Worm (Caenorhabditis elegans): ENCODE results near the gene M7.8.

Gene M7.8

ce11 chrIV:11062984-11063613 lies 31.8 kb downstream of the M7.8 start:
- TF ChIP-seq hlh-15 (tag; optimal IDR thresholded peaks at IDR 0.05) (no peak), odd-2 (tag; optimal IDR thresholded peaks at IDR 0.05) (no peak), ceh-48 (tag; optimal IDR thresholded peaks at IDR 0.05) (no peak), sdc-2 (tag; optimal IDR thresholded peaks at IDR 0.05) (no peak)

ce11 chrIV:11053652-11054317 lies 41.1 kb downstream of the M7.8 start, which contains the start of the genes F36H1.12 and lin-3:
F36H1.12 (minus strand) TSS chrIV:11053702.
lin-3 (plus strand) TSS chrIV:11054308.
- TF ChIP-seq che-1 (tag; optimal IDR thresholded peaks at IDR 0.05), result no peak

ce11 chrIV:11051963-11052362 lies 42.9 kb downstream of the M7.8 start:
- TF ChIP-seq T23F11.4 (GFP tag; optimal IDR thresholded peaks at IDR 0.05) (no peak), pat-9 (tag; optimal IDR thresholded peaks at IDR 0.05) (no peak), Y22D7AL.16 (tag; optimal IDR thresholded peaks at IDR 0.05) (no peak), ceh-34 (tag; optimal IDR thresholded peaks at IDR 0.05) (no peak)

ce11 chrIV:11049806-11050205 lies 45.1 kb downstream of the M7.8 start, which contains the start of gene F36H1.3:
F36H1.3 (plus strand) TSS chrIV:11050128.
- TF ChIP-seq unc-86 (tag; optimal IDR thresholded peaks at IDR 0.05), result no peak
- no peak for TF ChIP-seq ceh-14 (tag; optimal IDR thresholded peaks at IDR 0.05)
- TF ChIP-seq C08G9.2 (tag; optimal IDR thresholded peaks at IDR 0.05), result no peak
- no peak for TF ChIP-seq odd-2 (tag; optimal IDR thresholded peaks at IDR 0.05)
- TF ChIP-seq pros-1 (tag; optimal IDR thresholded peaks at IDR 0.05), result no peak
- TF ChIP-seq ceh-9 (tag; optimal IDR thresholded peaks at IDR 0.05), result no peak
- no peak for TF ChIP-seq dve-1 (tag; optimal IDR thresholded peaks at IDR 0.05)
- no peak for TF ChIP-seq ama-1 (optimal IDR thresholded peaks at IDR 0.05)
- no peak for TF ChIP-seq hlh-6 (tag; optimal IDR thresholded peaks at IDR 0.05)
- TF ChIP-seq pha-4 (tag; optimal IDR thresholded peaks at IDR 0.05), result no peak
- TF ChIP-seq ceh-22 (tag; optimal IDR thresholded peaks at IDR 0.05), result no peak
- no peak for TF ChIP-seq hlh-8 (tag; optimal IDR thresholded peaks at IDR 0.05)
- no peak for TF ChIP-seq pha-2 (tag; optimal IDR thresholded peaks at IDR 0.05)
- no peak for TF ChIP-seq fkh-10 (GFP tag; optimal IDR thresholded peaks at IDR 0.05)
- no peak for TF ChIP-seq nhr-11 (tag; optimal IDR thresholded peaks at IDR 0.05)
- TF ChIP-seq hlh-15 (tag; optimal IDR thresholded peaks at IDR 0.05), result no peak

ce11 chrIV:11048871-11049270 lies 46.0 kb downstream of the M7.8 start, which contains the start of gene F36H1.11:
F36H1.11 (plus strand) TSS chrIV:11049171.
- TF ChIP-seq pha-2 (tag; optimal IDR thresholded peaks at IDR 0.05) (no peak), ets-4 (tag; optimal IDR thresholded peaks at IDR 0.05) (no peak), hlh-30 (tag; optimal IDR thresholded peaks at IDR 0.05; ENCODE audit: insufficient read depth) (no peak), ceh-34 (tag; optimal IDR thresholded peaks at IDR 0.05) (no peak), ahr-1 (tag; optimal IDR thresholded peaks at IDR 0.05) (no peak), ceh-9 (tag; optimal IDR thresholded peaks at IDR 0.05) (no peak), dve-1 (tag; optimal IDR thresholded peaks at IDR 0.05) (no peak), che-1 (tag; optimal IDR thresholded peaks at IDR 0.05) (no peak), unc-42 (tag; optimal IDR thresholded peaks at IDR 0.05) (peak; percentile 44)

ce11 chrIV:11044377-11044776 lies 50.5 kb downstream of the M7.8 start:
- no peak for TF ChIP-seq ceh-18 (tag; optimal IDR thresholded peaks at IDR 0.05)
- TF ChIP-seq C08G9.2 (tag; optimal IDR thresholded peaks at IDR 0.05), result no peak
- TF ChIP-seq pha-2 (tag; optimal IDR thresholded peaks at IDR 0.05), result no peak
- no peak for TF ChIP-seq tbx-7 (tag; optimal IDR thresholded peaks at IDR 0.05)
- TF ChIP-seq sdc-2 (tag; optimal IDR thresholded peaks at IDR 0.05), result no peak
- no peak for TF ChIP-seq ceh-14 (tag; optimal IDR thresholded peaks at IDR 0.05)
- no peak for TF ChIP-seq ama-1 (optimal IDR thresholded peaks at IDR 0.05)
- TF ChIP-seq syd-9 (tag; optimal IDR thresholded peaks at IDR 0.05), result no peak
- no peak for TF ChIP-seq ceh-9 (tag; optimal IDR thresholded peaks at IDR 0.05)
- no peak for TF ChIP-seq unc-3 (GFP tag; conservative IDR thresholded peaks at IDR 0.05)
- TF ChIP-seq unc-3 (tag; optimal IDR thresholded peaks at IDR 0.05), result no peak
- no peak for TF ChIP-seq ceh-31 (tag; optimal IDR thresholded peaks at IDR 0.05)
- TF ChIP-seq nfya-1 (tag; optimal IDR thresholded peaks at IDR 0.05), result no peak
- no peak for TF ChIP-seq ceh-19 (GFP tag; optimal IDR thresholded peaks at IDR 0.05)
- no peak for TF ChIP-seq sox-4 (tag; optimal IDR thresholded peaks at IDR 0.05)
